Worm (Caenorhabditis elegans) whole organism, late embryonic: ENCODE results near the gene str-88.

ENCODE experiments used
- K09A11.1 ChIP-seq: sonication (generic microtip); optimal IDR thresholded peaks from 2 replicates; lab custom pipeline; 2017; ENCODE audit warnings: antibody characterized with exemption, mild to moderate bottlenecking, missing genetic modification characterization, missing compliant biosample characterization; ENCODE audit not compliant: insufficient read depth
- T23F11.4 ChIP-seq: fragments of 200-800 bp; sonication (Bioruptor generic); optimal IDR thresholded peaks from 2 replicates; lab custom pipeline; 2018; ENCODE audit warnings: mild to moderate bottlenecking, missing genetic modification characterization, missing compliant biosample characterization
- Y22D7AL.16 ChIP-seq: sonication (generic microtip); optimal IDR thresholded peaks from 2 replicates; lab custom pipeline; 2016; ENCODE audit warnings: missing genetic modification characterization, missing compliant biosample characterization
- ahr-1 ChIP-seq: sonication (generic microtip); optimal IDR thresholded peaks from 2 replicates; lab custom pipeline; 2016; ENCODE audit warnings: missing genetic modification characterization, missing compliant biosample characterization
- ceh-2 ChIP-seq: sonication (generic microtip); optimal IDR thresholded peaks from 2 replicates; lab custom pipeline; 2016; ENCODE audit warnings: missing genotype, missing genetic modification characterization, missing compliant biosample characterization
- ceh-24 ChIP-seq: sonication (generic microtip); optimal IDR thresholded peaks from 2 replicates; lab custom pipeline; 2016; ENCODE audit warnings: mild to moderate bottlenecking, missing genetic modification characterization, missing compliant biosample characterization
- ceh-30 ChIP-seq: fragments of 150-350 bp; optimal IDR thresholded peaks from 2 replicates; lab custom pipeline; 2014; ENCODE audit warnings: missing biosample characterization, missing genetic modification characterization
- ceh-34 ChIP-seq: sonication (generic microtip); optimal IDR thresholded peaks from 2 replicates; lab custom pipeline; 2016; ENCODE audit warnings: mild to moderate bottlenecking, missing genetic modification characterization, missing compliant biosample characterization
- ceh-6 ChIP-seq: fragments of 200-800 bp; sonication (Bioruptor generic); optimal IDR thresholded peaks from 2 replicates; lab custom pipeline; 2018; ENCODE audit warnings: mild to moderate bottlenecking, missing genetic modification characterization, missing compliant biosample characterization
- dve-1 ChIP-seq: sonication (generic microtip); optimal IDR thresholded peaks from 2 replicates; lab custom pipeline; 2017; ENCODE audit warnings: antibody characterized with exemption, mild to moderate bottlenecking, missing genetic modification characterization, missing compliant biosample characterization
- elt-2 ChIP-seq: sonication (generic microtip); optimal IDR thresholded peaks from 2 replicates; lab custom pipeline; 2016; ENCODE audit warnings: missing genetic modification reagents, missing genetic modification characterization, missing compliant biosample characterization
- ets-4 ChIP-seq: sonication (generic microtip); optimal IDR thresholded peaks from 2 replicates; lab custom pipeline; 2016; ENCODE audit warnings: missing genetic modification characterization, missing compliant biosample characterization
- eyg-1 ChIP-seq: sonication (generic microtip); optimal IDR thresholded peaks from 2 replicates; lab custom pipeline; 2016; ENCODE audit warnings: missing genotype, missing genetic modification characterization, missing compliant biosample characterization
- fax-1 ChIP-seq: sonication (generic microtip); optimal IDR thresholded peaks from 2 replicates; lab custom pipeline; 2016; ENCODE audit warnings: missing genotype, missing genetic modification characterization, missing compliant biosample characterization
- fkh-6 ChIP-seq: sonication (generic microtip); optimal IDR thresholded peaks from 2 replicates; lab custom pipeline; 2016; ENCODE audit warnings: missing genetic modification characterization, missing compliant biosample characterization
- gmeb-2 ChIP-seq: sonication (generic microtip); optimal IDR thresholded peaks from 2 replicates; lab custom pipeline; 2016; ENCODE audit warnings: missing genetic modification characterization, inconsistent platforms, missing compliant biosample characterization
- hlh-15 ChIP-seq: sonication (generic microtip); optimal IDR thresholded peaks from 2 replicates; lab custom pipeline; 2016; ENCODE audit warnings: missing genetic modification characterization, missing compliant biosample characterization
- hlh-6 ChIP-seq: sonication (generic microtip); optimal IDR thresholded peaks from 2 replicates; lab custom pipeline; 2016; ENCODE audit warnings: missing genotype, missing genetic modification characterization, missing compliant biosample characterization
- hlh-8 ChIP-seq: sonication (generic microtip); optimal IDR thresholded peaks from 2 replicates; lab custom pipeline; 2016; ENCODE audit warnings: missing genotype, missing genetic modification characterization, missing compliant biosample characterization
- lin-11 ChIP-seq: fragments of 200-800 bp; sonication (Bioruptor generic); optimal IDR thresholded peaks from 2 replicates; lab custom pipeline; 2018; ENCODE audit warnings: mild to moderate bottlenecking, missing genetic modification characterization, missing compliant biosample characterization
- madf-2 ChIP-seq: sonication (generic microtip); optimal IDR thresholded peaks from 2 replicates; lab custom pipeline; 2017; ENCODE audit warnings: missing genetic modification characterization, missing compliant biosample characterization
- nfya-1 ChIP-seq: sonication (generic microtip); optimal IDR thresholded peaks from 2 replicates; lab custom pipeline; 2017; ENCODE audit warnings: missing genetic modification characterization, mild to moderate bottlenecking, missing compliant biosample characterization, antibody characterized with exemption, moderate library complexity
- nhr-11 ChIP-seq: fragments of 150-350 bp; optimal IDR thresholded peaks from 2 replicates; lab custom pipeline; 2014; ENCODE audit warnings: missing biosample characterization, missing genetic modification characterization
- nhr-232 ChIP-seq: sonication (generic microtip); optimal IDR thresholded peaks from 2 replicates; lab custom pipeline; 2016; ENCODE audit warnings: missing genetic modification characterization, missing compliant biosample characterization
- npax-4 ChIP-seq: sonication (generic microtip); optimal IDR thresholded peaks from 2 replicates; lab custom pipeline; 2016; ENCODE audit warnings: missing genetic modification characterization, missing compliant biosample characterization
- pag-3 ChIP-seq: sonication (generic microtip); optimal IDR thresholded peaks from 2 replicates; lab custom pipeline; 2016; ENCODE audit warnings: missing compliant biosample characterization, missing genetic modification characterization, borderline replicate concordance
- pax-1 ChIP-seq: fragments of 150-350 bp; optimal IDR thresholded peaks from 2 replicates; lab custom pipeline; 2014; ENCODE audit warnings: missing biosample characterization, missing genetic modification characterization
- pqm-1 ChIP-seq: sonication (generic microtip); optimal IDR thresholded peaks from 2 replicates; lab custom pipeline; 2016; ENCODE audit warnings: missing genetic modification characterization, missing compliant biosample characterization
- rnt-1 ChIP-seq: sonication (generic microtip); optimal IDR thresholded peaks from 2 replicates; lab custom pipeline; 2016; ENCODE audit warnings: missing genetic modification characterization, missing compliant biosample characterization
- sdc-2 ChIP-seq: sonication (generic microtip); optimal IDR thresholded peaks from 2 replicates; lab custom pipeline; 2016; ENCODE audit warnings: missing genotype, missing genetic modification characterization, missing compliant biosample characterization
- sox-4 ChIP-seq: sonication (generic microtip); optimal IDR thresholded peaks from 2 replicates; lab custom pipeline; 2017; ENCODE audit warnings: mild to moderate bottlenecking, missing genetic modification characterization, inconsistent platforms, missing compliant biosample characterization
- tbx-2 ChIP-seq: sonication (generic microtip); optimal IDR thresholded peaks from 2 replicates; lab custom pipeline; 2016; ENCODE audit warnings: missing genetic modification characterization, missing compliant biosample characterization
- ttx-3 ChIP-seq: sonication (generic microtip); optimal IDR thresholded peaks from 2 replicates; lab custom pipeline; 2016; ENCODE audit warnings: missing genetic modification reagents, missing genetic modification characterization, missing compliant biosample characterization
- unc-3 ChIP-seq, 2 experiments: fragments of 200-800 bp in 1 of 2; sonication (Bioruptor generic) in 1 of 2; sonication (generic microtip) in 1 of 2; conservative IDR thresholded peaks in 1 of 2; optimal IDR thresholded peaks in 1 of 2; 2 replicates each; pipeline versions ENCODE4 v1.3.6 to Lab custom; 2016 to 2022; ENCODE audit warnings: missing compliant biosample characterization in 2 of 2, missing genetic modification characterization in 2 of 2, missing genetic modification reagents in 1 of 2
- unc-55 ChIP-seq: sonication (generic microtip); optimal IDR thresholded peaks from 2 replicates; lab custom pipeline; 2017; ENCODE audit warnings: missing biosample characterization, missing genetic modification reagents, missing genetic modification characterization
- unc-86 ChIP-seq: sonication (generic microtip); optimal IDR thresholded peaks from 2 replicates; lab custom pipeline; 2016; ENCODE audit warnings: missing genetic modification characterization, missing compliant biosample characterization
- zip-5 ChIP-seq: sonication (generic microtip); optimal IDR thresholded peaks from 2 replicates; lab custom pipeline; 2016; ENCODE audit warnings: missing genetic modification characterization, missing compliant biosample characterization
- ztf-16 ChIP-seq: sonication (generic microtip); optimal IDR thresholded peaks from 2 replicates; lab custom pipeline; 2017; ENCODE audit warnings: missing genetic modification characterization, missing compliant biosample characterization

str-88 gene

DNA sequence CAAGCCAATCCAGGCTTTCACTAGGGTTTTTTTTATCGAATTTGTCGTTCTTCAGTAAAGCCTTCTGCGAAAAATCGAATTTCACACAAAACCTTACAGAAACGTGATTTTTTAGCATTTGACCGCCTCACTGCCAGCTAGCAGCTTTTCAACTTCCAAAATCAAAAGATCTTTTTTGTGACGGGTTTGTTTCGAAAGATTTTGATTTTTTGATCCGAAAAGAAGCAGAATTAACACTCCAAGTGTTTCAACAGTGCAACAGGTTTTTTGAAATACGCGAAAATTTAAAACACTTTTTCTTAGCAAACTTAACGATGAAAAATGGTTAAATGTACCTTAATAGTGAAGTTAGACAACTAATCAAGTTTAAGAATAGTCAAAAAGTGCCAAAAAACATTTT, 42.2 kb downstream of the str-88 start, which contains the start of gene clec-229:
TSS of gene clec-229 (minus strand) at position 101 of the 400 bp plus-strand sequence.
- no peak for TF ChIP-seq Y22D7AL.16 (tag; lab: Kevin White, UChicago)
- no peak for TF ChIP-seq tbx-2 (tag; lab: Kevin White, UChicago)
- TF ChIP-seq T23F11.4 (GFP tag; lab: Kevin White, UChicago): no peak
- no peak for TF ChIP-seq ceh-6
- no peak for TF ChIP-seq fax-1 (tag; lab: Kevin White, UChicago)
- TF ChIP-seq gmeb-2 (tag; lab: Kevin White, UChicago): no peak
- no peak for TF ChIP-seq zip-5 (tag; lab: Kevin White, UChicago)

DNA sequence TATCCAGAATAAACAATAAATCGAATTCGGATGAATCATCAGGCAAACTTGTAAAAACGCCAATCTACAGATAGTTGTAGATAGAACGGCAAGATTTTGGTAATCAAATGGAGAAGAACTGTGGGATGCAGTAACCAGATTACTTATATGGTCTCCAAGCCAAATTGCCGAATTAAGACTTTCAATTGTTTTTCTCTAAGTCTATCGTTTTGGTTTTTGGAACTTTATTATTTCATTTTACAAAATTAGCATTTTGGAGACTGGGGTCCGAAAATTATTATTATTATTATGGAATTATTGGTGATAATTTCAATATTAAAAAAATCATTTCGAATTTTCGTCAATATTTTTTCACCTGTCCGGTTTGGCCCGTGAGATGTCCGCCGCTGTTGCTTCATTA, 44.3 kb downstream of the str-88 start, which contains the start of gene clec-228:
TSS of gene clec-228 (minus strand) at position 101 of the 400 bp plus-strand sequence.
- TF ChIP-seq nhr-11 (tag; lab: Kevin White, UChicago): no peak
- TF ChIP-seq dve-1: no peak
- TF ChIP-seq ets-4 (tag; lab: Kevin White, UChicago): no peak
- no peak for TF ChIP-seq ceh-34 (tag; lab: Kevin White, UChicago)
- no peak for TF ChIP-seq pax-1 (tag; lab: Kevin White, UChicago)
- TF ChIP-seq rnt-1 (tag; lab: Kevin White, UChicago): no peak
- TF ChIP-seq unc-86: no peak
- TF ChIP-seq elt-2 (tag; lab: Kevin White, UChicago): no peak
- TF ChIP-seq sox-4: no peak
- no peak for TF ChIP-seq hlh-15 (tag; lab: Kevin White, UChicago)
- TF ChIP-seq ztf-16 (tag; lab: Kevin White, UChicago): no peak
- TF ChIP-seq pag-3 (tag; lab: Kevin White, UChicago): no peak

DNA sequence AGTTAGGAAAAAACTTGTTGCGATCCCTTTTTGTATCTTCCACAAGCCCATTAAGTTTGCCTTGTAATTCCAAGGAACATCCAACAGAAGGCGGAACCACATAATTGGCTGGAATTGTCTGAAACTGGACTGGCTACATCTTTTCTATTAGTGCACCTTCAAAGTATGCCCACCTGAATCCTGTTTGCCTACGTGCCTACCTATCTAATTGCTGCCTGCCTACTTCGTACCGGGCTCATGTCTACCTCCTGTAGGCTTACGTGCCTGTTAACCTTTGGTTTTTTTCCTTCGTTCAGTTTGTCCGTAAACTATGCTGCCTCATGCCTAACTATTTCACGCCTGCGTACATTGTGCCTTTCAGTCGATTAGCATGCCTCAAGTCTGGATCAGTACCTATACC, 46.2 kb downstream of the str-88 start, which contains the start of gene wrt-7:
TSS of gene wrt-7 (minus strand) at position 101 of the 400 bp plus-strand sequence.
- TF ChIP-seq hlh-6 (tag; lab: Kevin White, UChicago) (no peak), fax-1 (tag; lab: Kevin White, UChicago) (no peak), ceh-24 (tag; lab: Kevin White, UChicago) (no peak), ahr-1 (no peak), Y22D7AL.16 (tag; lab: Kevin White, UChicago) (no peak), nfya-1 (tag; lab: Kevin White, UChicago) (no peak), lin-11 (tag; lab: Kevin White, UChicago) (no peak), gmeb-2 (tag; lab: Kevin White, UChicago) (no peak), K09A11.1 (no peak), hlh-8 (tag; lab: Kevin White, UChicago) (no peak), pax-1 (tag; lab: Kevin White, UChicago) (no peak), eyg-1 (no peak), ceh-30 (tag; lab: Kevin White, UChicago) (no peak), pqm-1 (tag; lab: Kevin White, UChicago) (no peak), tbx-2 (tag; lab: Kevin White, UChicago) (no peak), ttx-3 (tag; lab: Kevin White, UChicago) (no peak)

DNA sequence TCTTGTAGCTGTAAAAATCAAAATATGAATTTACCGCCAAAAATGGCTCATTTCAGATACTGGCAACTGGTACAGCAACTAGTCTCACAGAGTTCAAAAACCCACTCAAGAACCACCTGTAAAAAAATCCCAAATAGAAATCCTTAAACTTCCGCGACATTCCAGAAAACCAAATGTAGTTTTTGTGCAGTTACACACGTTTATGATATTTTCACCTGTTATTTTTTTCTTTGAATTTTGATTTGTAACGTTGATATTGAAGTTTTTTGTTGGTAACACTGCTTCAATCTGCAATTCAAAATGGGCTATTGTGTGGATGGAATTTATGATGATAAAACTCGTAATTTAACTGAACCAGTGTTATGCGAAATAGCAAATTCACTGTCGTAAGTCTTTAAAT, 50.8 kb downstream of the str-88 start, which contains the start of gene srw-113:
TSS of gene srw-113 (plus strand) at position 301 of the 400 bp plus-strand sequence.
- TF ChIP-seq ceh-2 (tag; lab: Kevin White, UChicago) (no peak), hlh-6 (tag; lab: Kevin White, UChicago) (no peak), eyg-1 (no peak), npax-4 (tag; lab: Kevin White, UChicago) (no peak), unc-3 (GFP tag; conservative IDR thresholded peaks at IDR 0.05; lab: Robert Waterston, UW) (no peak), unc-3 (tag; optimal IDR thresholded peaks at IDR 0.05; lab: Kevin White, UChicago) (no peak), fkh-6 (no peak), sdc-2 (tag; lab: Kevin White, UChicago) (no peak), ttx-3 (tag; lab: Kevin White, UChicago) (no peak), fax-1 (tag; lab: Kevin White, UChicago) (no peak), unc-55 (GFP tag; lab: Kevin White, UChicago) (no peak), rnt-1 (tag; lab: Kevin White, UChicago) (no peak), madf-2 (tag; lab: Kevin White, UChicago) (no peak), gmeb-2 (tag; lab: Kevin White, UChicago) (no peak), ets-4 (tag; lab: Kevin White, UChicago) (no peak), ztf-16 (tag; lab: Kevin White, UChicago) (no peak), nhr-232 (tag; lab: Kevin White, UChicago) (no peak)
